Fruit fly (Drosophila melanogaster): Measurements from ENCODE around the gene CG32086.

CG32086 gene

dm6 chr3L:11536132-11536531 is 47.7 kb downstream of the CG32086 start (continued):
- TF ChIP-seq fru (optimal IDR thresholded peaks at IDR 0.05) = no peak
- no peak for TF ChIP-seq repo (GFP tag; optimal IDR thresholded peaks at IDR 0.05)
- 0 out of 3 replicates have a peak, but pooled peaks have one; percentile 25 for TF ChIP-seq B-H1 (GFP tag; IDR thresholded peaks at IDR 0.05)
- no peak for TF ChIP-seq Fer2 (tag; optimal IDR thresholded peaks at IDR 0.05)
- no peak for TF ChIP-seq CG8359 (GFP tag; optimal IDR thresholded peaks at IDR 0.05; ENCODE audit: borderline replicate concordance)
- no peak for TF ChIP-seq bigmax (GFP tag; optimal IDR thresholded peaks at IDR 0.05)
- peak; percentile 22 for TF ChIP-seq CG4424 (GFP tag; optimal IDR thresholded peaks at IDR 0.05)
- TF ChIP-seq CG1233 (GFP tag; optimal IDR thresholded peaks at IDR 0.05) = no peak
- no peak for TF ChIP-seq pnt (GFP tag; optimal IDR thresholded peaks at IDR 0.05)
- TF ChIP-seq Hmx (GFP tag; optimal IDR thresholded peaks at IDR 0.05) = no peak
- no peak for TF ChIP-seq lola (GFP tag; optimal IDR thresholded peaks at IDR 0.05)
- TF ChIP-seq row (GFP tag; IDR thresholded peaks at IDR 0.05) = peak; percentile 48; the same call in 2 of the 3 replicates
- TF ChIP-seq tin (GFP tag; optimal IDR thresholded peaks at IDR 0.05) = no peak
- no peak for TF ChIP-seq bab2 (GFP tag; optimal IDR thresholded peaks at IDR 0.05)
- TF ChIP-seq CG31441 (GFP tag; IDR thresholded peaks at IDR 0.05) = peak; percentile 29; the same call in 1 of the 2 replicates
- TF ChIP-seq dati (GFP tag; IDR thresholded peaks at IDR 0.05) = no peak
- no peak for TF ChIP-seq CG10959 (GFP tag; IDR thresholded peaks at IDR 0.05)
- no peak for TF ChIP-seq CG14965 (GFP tag; optimal IDR thresholded peaks at IDR 0.05; ENCODE audit: borderline replicate concordance)
- no peak for TF ChIP-seq Chrac-16 (GFP tag; optimal IDR thresholded peaks at IDR 0.05)
- TF ChIP-seq CG2120 (GFP tag; optimal IDR thresholded peaks at IDR 0.05) = peak; percentile 7
- no peak for TF ChIP-seq CG17385 (GFP tag; optimal IDR thresholded peaks at IDR 0.05)
- TF ChIP-seq Ada2b (GFP tag; IDR thresholded peaks at IDR 0.05) = peak; percentile 72
- TF ChIP-seq bbx (GFP tag; IDR thresholded peaks at IDR 0.05; ENCODE audit: partially characterized antibody) = no peak
- no peak for TF ChIP-seq scrt (GFP tag; optimal IDR thresholded peaks at IDR 0.05)
- peak; percentile 58 for TF ChIP-seq Awh (GFP tag; IDR thresholded peaks at IDR 0.05)
- TF ChIP-seq Mes4 (GFP tag; optimal IDR thresholded peaks at IDR 0.05) = no peak
- TF ChIP-seq CG5953 (GFP tag; IDR thresholded peaks at IDR 0.05) = no peak
- no peak for TF ChIP-seq odd (GFP tag; optimal IDR thresholded peaks at IDR 0.05)
- no peak for TF ChIP-seq CG4404 (GFP tag; IDR thresholded peaks at IDR 0.05)
- no peak for TF ChIP-seq Elba2 (GFP tag; optimal IDR thresholded peaks at IDR 0.05)
- no peak for TF ChIP-seq zen2 (GFP tag; IDR thresholded peaks at IDR 0.05; ENCODE audit: partially characterized antibody)
- TF ChIP-seq CG17612 (GFP tag; IDR thresholded peaks at IDR 0.05) = no peak
- no peak for TF ChIP-seq Hand (GFP tag; optimal IDR thresholded peaks at IDR 0.05)
- TF ChIP-seq kni (GFP tag; optimal IDR thresholded peaks at IDR 0.05) = no peak
- no peak for TF ChIP-seq Sin3A (optimal IDR thresholded peaks at IDR 0.05)
- TF ChIP-seq ci (GFP tag; IDR thresholded peaks at IDR 0.05) = peak; percentile 61; the same call in 2 of the 3 replicates
- TF ChIP-seq CG6254 (GFP tag; optimal IDR thresholded peaks at IDR 0.05) = no peak
- no peak for TF ChIP-seq CG10431 (GFP tag; optimal IDR thresholded peaks at IDR 0.05)
- no peak for TF ChIP-seq H15 (GFP tag; IDR thresholded peaks at IDR 0.05)
- no peak for TF ChIP-seq sens-2 (GFP tag; IDR thresholded peaks at IDR 0.05)
- TF ChIP-seq sna (GFP tag; IDR thresholded peaks at IDR 0.05; ENCODE audit: partially characterized antibody) = no peak
- peak; percentile 11 for TF ChIP-seq ind (GFP tag; optimal IDR thresholded peaks at IDR 0.05)
- TF ChIP-seq CG33213 (GFP tag; optimal IDR thresholded peaks at IDR 0.05) = no peak
- no peak for TF ChIP-seq Deaf1 (tag; optimal IDR thresholded peaks at IDR 0.05)
- no peak for TF ChIP-seq Hr39 (optimal IDR thresholded peaks at IDR 0.05)
- TF ChIP-seq CG3281 (GFP tag; optimal IDR thresholded peaks at IDR 0.05) = peak; percentile 6
- TF ChIP-seq slbo (GFP tag; IDR thresholded peaks at IDR 0.05) = peak; percentile 49; the same call in 1 of the 2 replicates
- TF ChIP-seq gce (GFP tag; IDR thresholded peaks at IDR 0.05) = no peak
- TF ChIP-seq yki (optimal IDR thresholded peaks at IDR 0.05) = no peak
- TF ChIP-seq Dbx (GFP tag; IDR thresholded peaks at IDR 0.05) = 0 out of 3 replicates have a peak, but pooled peaks have one; percentile 45
- TF ChIP-seq Vsx1 (GFP tag; optimal IDR thresholded peaks at IDR 0.05) = peak; percentile 15
- TF ChIP-seq Side (GFP tag; optimal IDR thresholded peaks at IDR 0.05) = no peak
- no peak for TF ChIP-seq CG18262 (tag; optimal IDR thresholded peaks at IDR 0.05)
